Worm (Caenorhabditis elegans) whole organism, L1 larva: ENCODE measurements around the gene C45G9.5.

ENCODE experiments used
- C04F5.9 ChIP-seq: sonication (generic microtip); optimal IDR thresholded peaks from 2 replicates; lab custom pipeline; 2016; ENCODE audit warnings: missing genetic modification characterization, missing compliant biosample characterization
- C16A3.4 ChIP-seq: fragments of 150-350 bp; optimal IDR thresholded peaks from 2 replicates; lab custom pipeline; 2014; ENCODE audit warnings: missing biosample characterization, missing genetic modification characterization
- F16B12.6 ChIP-seq: fragments of 150-350 bp; optimal IDR thresholded peaks from 2 replicates; lab custom pipeline; 2014; ENCODE audit warnings: missing biosample characterization, missing genetic modification characterization
- alr-1 ChIP-seq: fragments of 200-800 bp; sonication (Bioruptor generic); optimal IDR thresholded peaks from 2 replicates; lab custom pipeline; 2018; ENCODE audit warnings: borderline replicate concordance, mild to moderate bottlenecking, missing genetic modification characterization, missing compliant biosample characterization
- ama-1 ChIP-seq: fragments of 150-350 bp; optimal IDR thresholded peaks from 2 replicates; lab custom pipeline; 2014
- blmp-1 ChIP-seq: fragments of 150-350 bp; optimal IDR thresholded peaks from 2 replicates; lab custom pipeline; 2014; ENCODE audit warnings: missing biosample characterization, missing genetic modification characterization
- ceh-63 ChIP-seq: fragments of 200-800 bp; sonication (Bioruptor generic); optimal IDR thresholded peaks from 2 replicates; lab custom pipeline; 2018; ENCODE audit warnings: mild to moderate bottlenecking, missing genetic modification characterization, missing compliant biosample characterization
- ceh-82 ChIP-seq, 3 experiments: fragments of 150-350 bp in 1 of 3; sonication (generic microtip) in 2 of 3; optimal IDR thresholded peaks; 2 replicates each; lab custom pipeline; 2014 to 2017; ENCODE audit warnings: missing biosample characterization in 3 of 3, missing genetic modification characterization in 3 of 3
- ceh-88 ChIP-seq: fragments of 200-800 bp; sonication (Bioruptor generic); IDR thresholded peaks from 2 replicates; pipeline ENCODE4 v1.3.6; 2022; ENCODE audit warnings: missing genetic modification characterization, missing compliant biosample characterization
- ceh-90 ChIP-seq: sonication (generic microtip); optimal IDR thresholded peaks from 2 replicates; lab custom pipeline; 2016; ENCODE audit warnings: missing genetic modification characterization, missing compliant biosample characterization
- ces-1 ChIP-seq: fragments of 150-350 bp; optimal IDR thresholded peaks from 2 replicates; lab custom pipeline; 2014; ENCODE audit warnings: missing biosample characterization, missing genetic modification reagents, missing genetic modification characterization
- dpl-1 ChIP-seq, 3 experiments: fragments of 150-350 bp in 2 of 3; sonication (generic microtip) in 1 of 3; optimal IDR thresholded peaks; 2 replicates each; lab custom pipeline; 2014 to 2017; ENCODE audit warnings: missing biosample characterization in 3 of 3, missing genetic modification characterization in 3 of 3, missing genetic modification reagents in 3 of 3
- efl-1 ChIP-seq, 4 experiments: fragments of 150-350 bp; optimal IDR thresholded peaks in 3 of 4; peaks in 1 of 4; 1 replicate in 1 of 4; 2 replicates in 3 of 4; lab custom pipeline; 2014; ENCODE audit warnings: missing biosample characterization in 2 of 4, missing genetic modification characterization in 2 of 4, missing genetic modification reagents in 2 of 4
- elt-2 ChIP-seq: sonication (generic microtip); optimal IDR thresholded peaks from 2 replicates; lab custom pipeline; 2016; ENCODE audit warnings: missing genetic modification characterization, mild to moderate bottlenecking, inconsistent platforms, missing compliant biosample characterization, missing genetic modification reagents
- elt-3 ChIP-seq, 6 experiments: fragments of 150-350 bp in 1 of 6; sonication (generic microtip); optimal IDR thresholded peaks; 2 replicates each; lab custom pipeline; 2017 to 2018; ENCODE audit warnings: missing biosample characterization in 6 of 6, missing genetic modification characterization in 6 of 6, inconsistent platforms in 1 of 6
- ets-5 ChIP-seq: fragments of 200-800 bp; sonication (Bioruptor generic); IDR thresholded peaks from 2 replicates; pipeline ENCODE4 v1.3.6; 2022; ENCODE audit warnings: missing genetic modification characterization, missing compliant biosample characterization
- fkh-4 ChIP-seq: sonication (generic microtip); optimal IDR thresholded peaks from 2 replicates; lab custom pipeline; 2016; ENCODE audit warnings: missing compliant biosample characterization, missing genetic modification characterization, borderline replicate concordance
- fkh-8 ChIP-seq: sonication (generic microtip); optimal IDR thresholded peaks from 2 replicates; lab custom pipeline; 2016; ENCODE audit warnings: mild to moderate bottlenecking, missing genetic modification characterization, missing compliant biosample characterization
- grh-1 ChIP-seq: fragments of 200-800 bp; sonication (Bioruptor generic); IDR thresholded peaks from 2 replicates; pipeline ENCODE4 v1.3.6; 2022; ENCODE audit warnings: missing genetic modification reagents, missing genetic modification characterization, missing compliant biosample characterization
- irx-1 ChIP-seq: sonication (generic microtip); optimal IDR thresholded peaks from 2 replicates; lab custom pipeline; 2016; ENCODE audit warnings: missing genetic modification characterization, missing compliant biosample characterization
- jun-1 ChIP-seq: fragments of 150-350 bp; optimal IDR thresholded peaks from 2 replicates; lab custom pipeline; 2014; ENCODE audit warnings: missing biosample characterization, missing genetic modification reagents, missing genetic modification characterization
- lin-13 ChIP-seq: fragments of 150-350 bp; optimal IDR thresholded peaks from 2 replicates; lab custom pipeline; 2014; ENCODE audit warnings: missing biosample characterization, missing genetic modification reagents, missing genetic modification characterization
- lin-14 ChIP-seq: fragments of 200-800 bp; sonication (Bioruptor generic); optimal IDR thresholded peaks from 2 replicates; lab custom pipeline; 2018; ENCODE audit warnings: mild to moderate bottlenecking, missing genetic modification characterization, moderate library complexity, missing compliant biosample characterization
- lin-35 ChIP-seq, 2 experiments: fragments of 150-350 bp; optimal IDR thresholded peaks; 2 replicates each; lab custom pipeline; 2014; ENCODE audit warnings: missing biosample characterization in 2 of 2, missing genetic modification characterization in 2 of 2, missing genetic modification reagents in 2 of 2
- lir-3 ChIP-seq: sonication (generic microtip); optimal IDR thresholded peaks from 2 replicates; lab custom pipeline; 2016; ENCODE audit warnings: mild to moderate bottlenecking, missing genetic modification characterization, moderate library complexity, missing compliant biosample characterization; ENCODE audit not compliant: poor library complexity
- lsy-2 ChIP-seq, 2 experiments: fragments of 150-350 bp; optimal IDR thresholded peaks; 2 replicates each; lab custom pipeline; 2014; ENCODE audit warnings: missing biosample characterization in 2 of 2, missing genetic modification characterization in 2 of 2
- mab-9 ChIP-seq: fragments of 200-800 bp; sonication (Bioruptor generic); IDR thresholded peaks from 2 replicates; pipeline ENCODE4 v1.3.6; 2022; ENCODE audit warnings: missing genetic modification reagents, missing genetic modification characterization, missing compliant biosample characterization
- mep-1 ChIP-seq: fragments of 150-350 bp; optimal IDR thresholded peaks from 2 replicates; lab custom pipeline; 2014; ENCODE audit warnings: missing biosample characterization, missing genetic modification characterization
- nhr-20 ChIP-seq: sonication (generic microtip); optimal IDR thresholded peaks from 2 replicates; lab custom pipeline; 2016; ENCODE audit warnings: mild to moderate bottlenecking, missing genetic modification characterization, missing compliant biosample characterization
- nhr-47 ChIP-seq: sonication (generic microtip); optimal IDR thresholded peaks from 2 replicates; lab custom pipeline; 2016; ENCODE audit warnings: mild to moderate bottlenecking, missing genetic modification characterization, moderate library complexity, missing compliant biosample characterization
- nhr-71 ChIP-seq: sonication (generic microtip); optimal IDR thresholded peaks from 2 replicates; lab custom pipeline; 2016; ENCODE audit warnings: mild to moderate bottlenecking, missing genetic modification characterization, moderate library complexity, missing compliant biosample characterization
- nhr-84 ChIP-seq: sonication (generic microtip); optimal IDR thresholded peaks from 2 replicates; lab custom pipeline; 2017; ENCODE audit warnings: missing biosample characterization, missing genetic modification characterization
- nhr-85 ChIP-seq: sonication (generic microtip); peaks from one replicate; lab custom pipeline; 2016; ENCODE audit warnings: missing genetic modification characterization, inconsistent platforms, missing compliant biosample characterization
- pag-3 ChIP-seq: sonication (generic microtip); optimal IDR thresholded peaks from 2 replicates; lab custom pipeline; 2017; ENCODE audit warnings: missing genetic modification characterization, mild to moderate bottlenecking, missing compliant biosample characterization, antibody characterized with exemption, borderline replicate concordance; ENCODE audit not compliant: insufficient read depth
- pax-3 ChIP-seq: fragments of 200-800 bp; sonication (Bioruptor generic); optimal IDR thresholded peaks from 2 replicates; lab custom pipeline; 2018; ENCODE audit warnings: mild to moderate bottlenecking, missing genetic modification characterization, moderate library complexity, missing compliant biosample characterization
- pqm-1 ChIP-seq: sonication (generic microtip); optimal IDR thresholded peaks from 3 replicates; lab custom pipeline; 2017; ENCODE audit warnings: missing biosample characterization, missing genetic modification characterization
- rnt-1 ChIP-seq: sonication (generic microtip); optimal IDR thresholded peaks from 2 replicates; lab custom pipeline; 2016; ENCODE audit warnings: mild to moderate bottlenecking, missing genetic modification characterization, moderate library complexity, missing compliant biosample characterization
- snu-23 ChIP-seq: sonication (generic microtip); optimal IDR thresholded peaks from 2 replicates; lab custom pipeline; 2016; ENCODE audit warnings: missing genetic modification characterization, missing compliant biosample characterization
- sox-4 ChIP-seq: sonication (generic microtip); optimal IDR thresholded peaks from 2 replicates; lab custom pipeline; 2016; ENCODE audit warnings: missing genetic modification characterization, missing compliant biosample characterization
- sup-37 ChIP-seq: fragments of 200-800 bp; sonication (Bioruptor generic); optimal IDR thresholded peaks from 2 replicates; lab custom pipeline; 2018; ENCODE audit warnings: mild to moderate bottlenecking, missing genetic modification characterization, missing compliant biosample characterization
- swsn-7 ChIP-seq: sonication (generic microtip); optimal IDR thresholded peaks from 2 replicates; lab custom pipeline; 2016; ENCODE audit warnings: missing genetic modification characterization, missing compliant biosample characterization
- unc-86 ChIP-seq: sonication (generic microtip); optimal IDR thresholded peaks from 2 replicates; lab custom pipeline; 2016; ENCODE audit warnings: missing genetic modification characterization, missing compliant biosample characterization
- vab-15 ChIP-seq: sonication (generic microtip); optimal IDR thresholded peaks from 2 replicates; lab custom pipeline; 2017; ENCODE audit warnings: missing genotype, mild to moderate bottlenecking, missing genetic modification characterization, missing compliant biosample characterization
- zag-1 ChIP-seq: fragments of 150-350 bp; optimal IDR thresholded peaks from 2 replicates; lab custom pipeline; 2014; ENCODE audit warnings: missing biosample characterization, missing genetic modification characterization
- ztf-11 ChIP-seq, 2 experiments: sonication (generic microtip); optimal IDR thresholded peaks; 2 replicates each; lab custom pipeline; 2016 to 2017; ENCODE audit warnings: missing genetic modification characterization in 2 of 2, missing biosample characterization in 1 of 2, missing compliant biosample characterization in 1 of 2
- ztf-4 ChIP-seq: fragments of 150-350 bp; optimal IDR thresholded peaks from 2 replicates; lab custom pipeline; 2014; ENCODE audit warnings: missing biosample characterization, missing genetic modification characterization

C45G9.5 gene

DNA sequence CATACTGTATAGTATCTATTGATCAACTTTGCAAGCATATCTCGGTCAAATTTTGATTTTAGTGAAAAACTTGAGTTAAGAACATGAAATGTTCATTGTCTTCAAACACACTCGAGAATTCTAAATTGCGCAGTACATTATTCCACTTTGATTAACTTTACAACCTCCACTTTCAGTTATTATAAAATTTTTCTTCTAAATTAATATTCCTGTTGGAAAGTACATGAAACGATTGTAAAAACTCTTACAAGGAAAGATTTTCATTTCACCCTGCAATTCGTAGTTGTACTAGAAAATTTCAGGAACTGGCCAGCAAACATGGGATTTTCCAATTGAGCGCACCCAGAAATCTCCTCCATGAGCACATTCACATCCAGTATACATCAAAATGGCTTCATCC lies 3.2 kb upstream of the C45G9.5 start, which contains the start of gene C45G9.14:
Gene C45G9.14 (plus strand): TSS at position 301 of the 400 bp plus-strand sequence.
- TF ChIP-seq unc-86 (no peak), efl-1 (optimal IDR thresholded peaks at IDR 0.05; lab: Kevin White, UChicago) (no peak), efl-1 (GFP tag; optimal IDR thresholded peaks at IDR 0.05 in 1 of 2; lab: Kevin White, UChicago) (peak in 1 of 2 experiments; percentile 47), sox-4 (tag; lab: Kevin White, UChicago) (no peak), mep-1 (tag; lab: Kevin White, UChicago) (no peak), grh-1 (no peak), ceh-63 (peak; percentile 6)

DNA sequence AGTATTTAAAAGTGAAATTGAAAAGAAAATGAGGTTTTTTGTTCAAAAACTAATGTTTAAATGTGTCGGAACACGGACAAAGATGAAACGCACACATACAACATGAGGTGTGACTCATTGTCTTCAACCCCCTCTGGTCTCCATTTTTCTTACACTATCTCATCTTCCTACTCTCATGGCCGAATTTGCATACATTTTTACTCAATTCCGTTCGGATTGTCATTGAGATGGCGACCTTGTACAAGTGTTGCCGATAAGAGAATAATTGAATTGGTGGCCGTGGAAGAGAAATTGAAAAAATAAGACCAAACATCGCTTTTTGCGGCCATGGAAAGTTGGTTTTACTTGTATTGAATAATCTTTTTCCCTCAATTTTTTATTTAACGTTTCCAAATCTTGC lies 742 bp upstream of the C45G9.5 start, which contains the start of gene txbp-3:
Gene txbp-3 (minus strand): TSS at position 285 of the 400 bp plus-strand sequence.
- TF ChIP-seq nhr-84 (no peak), irx-1 (tag; lab: Kevin White, UChicago) (peak; percentile 20), rnt-1 (tag; lab: Kevin White, UChicago) (peak; percentile 21), lsy-2 (tag; optimal IDR thresholded peaks at IDR 0.05; lab: Kevin White, UChicago) (peak; percentile 12 to 48), C16A3.4 (tag; lab: Kevin White, UChicago) (peak; percentile 9), pqm-1 (tag; lab: Kevin White, UChicago) (no peak), C04F5.9 (no peak), lin-35 (GFP tag; optimal IDR thresholded peaks at IDR 0.05; lab: Kevin White, UChicago) (peak; percentile 32 to 47), F16B12.6 (tag; lab: Kevin White, UChicago) (no peak), snu-23 (GFP tag; lab: Kevin White, UChicago) (peak; percentile 44), lir-3 (tag; lab: Kevin White, UChicago) (peak; percentile 43), elt-2 (tag; lab: Kevin White, UChicago) (peak; percentile 18), alr-1 (tag; lab: Kevin White, UChicago) (no peak), ceh-82 (tag; optimal IDR thresholded peaks at IDR 0.05; lab: Kevin White, UChicago) (no peak), fkh-8 (peak; percentile 23), lin-14 (GFP tag; lab: Kevin White, UChicago) (peak; percentile 95), ces-1 (no peak), dpl-1 (GFP tag; optimal IDR thresholded peaks at IDR 0.05; lab: Kevin White, UChicago) (peak in 2 of 3 experiments; percentile 4 to 56), nhr-47 (tag; lab: Kevin White, UChicago) (peak; percentile 17), ets-5 (GFP tag; lab: Robert Waterston, UW) (no peak), lin-13 (GFP tag; lab: Kevin White, UChicago) (peak; percentile 12), vab-15 (tag; lab: Kevin White, UChicago) (no peak), swsn-7 (tag; lab: Kevin White, UChicago) (peak; percentile 2), blmp-1 (tag; lab: Kevin White, UChicago) (peak; percentile 38), nhr-71 (tag; lab: Kevin White, UChicago) (peak; percentile 16), efl-1 (optimal IDR thresholded peaks at IDR 0.05; lab: Kevin White, UChicago) (peak; percentile 37 to 42), efl-1 (GFP tag; optimal IDR thresholded peaks at IDR 0.05 in 1 of 2; lab: Kevin White, UChicago) (peak; percentile 38 to 80), mep-1 (tag; lab: Kevin White, UChicago) (peak; percentile 81), nhr-20 (tag; lab: Kevin White, UChicago) (peak; percentile 9)

DNA sequence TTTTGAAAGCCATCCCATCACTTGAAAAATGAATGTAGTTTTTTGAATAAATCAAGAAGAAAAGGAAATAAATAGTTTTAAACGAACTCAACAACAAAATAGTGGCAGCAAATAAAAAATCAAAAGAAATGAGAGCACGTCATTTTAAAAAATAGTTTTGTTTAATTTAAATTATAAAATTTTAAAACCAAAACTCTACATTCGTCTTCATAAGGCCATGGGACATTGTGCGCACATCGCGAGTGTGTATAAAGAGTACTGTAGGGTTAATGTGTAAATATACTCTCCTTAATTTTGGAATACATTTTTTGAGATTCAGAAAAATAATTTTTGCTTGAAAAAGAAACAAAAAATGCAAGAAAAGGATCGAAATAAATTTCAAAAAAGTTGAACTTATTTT lies 4.0 kb downstream of the C45G9.5 start, which contains the start of gene C45G9.15:
Gene C45G9.15 (minus strand): TSS at position 101 of the 400 bp plus-strand sequence.
- no peak for TF ChIP-seq nhr-85 (tag; lab: Kevin White, UChicago)
- TF ChIP-seq lin-35 (GFP tag; optimal IDR thresholded peaks at IDR 0.05; lab: Kevin White, UChicago) = no peak
- TF ChIP-seq ztf-11 (tag; optimal IDR thresholded peaks at IDR 0.05; lab: Kevin White, UChicago) = no peak
- no peak for TF ChIP-seq ama-1 (lab: Kevin White, UChicago)
- TF ChIP-seq ceh-88 = no peak

DNA sequence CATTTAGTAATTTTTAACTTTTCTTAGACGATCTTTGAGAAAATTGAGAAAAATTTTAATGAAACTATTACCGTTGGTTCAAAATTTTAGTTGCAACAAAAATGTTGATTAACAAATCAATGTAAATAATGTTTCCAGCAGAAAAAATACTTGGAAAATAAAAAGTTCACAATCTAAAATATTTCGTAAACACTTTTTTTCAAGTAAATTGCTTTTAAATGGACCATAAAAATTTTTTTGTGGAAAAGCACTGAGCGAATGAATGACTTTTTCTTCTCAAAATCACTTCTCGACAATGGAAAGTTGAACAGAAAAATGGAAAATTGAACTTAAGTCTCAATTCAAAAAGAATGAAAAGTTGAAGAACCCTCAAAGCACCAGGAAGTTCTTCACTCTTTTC lies 5.6 kb downstream of the C45G9.5 start, which contains the start of gene C45G9.8:
Gene C45G9.8 (minus strand): TSS at position 101 of the 400 bp plus-strand sequence.
- no peak for TF ChIP-seq nhr-47 (tag; lab: Kevin White, UChicago)
- TF ChIP-seq pag-3 = no peak
- TF ChIP-seq ztf-4 (tag; lab: Kevin White, UChicago) = no peak
- TF ChIP-seq fkh-4 (tag; lab: Kevin White, UChicago) = no peak
- TF ChIP-seq mab-9 (GFP tag; lab: Robert Waterston, UW) = no peak
- TF ChIP-seq ceh-82 (tag; optimal IDR thresholded peaks at IDR 0.05; lab: Kevin White, UChicago) = no peak
- no peak for TF ChIP-seq zag-1 (tag; lab: Kevin White, UChicago)
- no peak for TF ChIP-seq pqm-1 (tag; lab: Kevin White, UChicago)
- no peak for TF ChIP-seq pax-3
- TF ChIP-seq grh-1 = no peak
- TF ChIP-seq jun-1 = no peak
- TF ChIP-seq ceh-88 = no peak
- no peak for TF ChIP-seq sup-37 (GFP tag; lab: Kevin White, UChicago)
- TF ChIP-seq lin-35 (GFP tag; optimal IDR thresholded peaks at IDR 0.05; lab: Kevin White, UChicago) = no peak
- no peak for TF ChIP-seq elt-3 (tag; optimal IDR thresholded peaks at IDR 0.05; lab: Kevin White, UChicago)
- no peak for TF ChIP-seq ceh-90
